Fruit fly (Drosophila melanogaster): ENCODE measurements around the gene CG17801.

Gene CG17801

DNA sequence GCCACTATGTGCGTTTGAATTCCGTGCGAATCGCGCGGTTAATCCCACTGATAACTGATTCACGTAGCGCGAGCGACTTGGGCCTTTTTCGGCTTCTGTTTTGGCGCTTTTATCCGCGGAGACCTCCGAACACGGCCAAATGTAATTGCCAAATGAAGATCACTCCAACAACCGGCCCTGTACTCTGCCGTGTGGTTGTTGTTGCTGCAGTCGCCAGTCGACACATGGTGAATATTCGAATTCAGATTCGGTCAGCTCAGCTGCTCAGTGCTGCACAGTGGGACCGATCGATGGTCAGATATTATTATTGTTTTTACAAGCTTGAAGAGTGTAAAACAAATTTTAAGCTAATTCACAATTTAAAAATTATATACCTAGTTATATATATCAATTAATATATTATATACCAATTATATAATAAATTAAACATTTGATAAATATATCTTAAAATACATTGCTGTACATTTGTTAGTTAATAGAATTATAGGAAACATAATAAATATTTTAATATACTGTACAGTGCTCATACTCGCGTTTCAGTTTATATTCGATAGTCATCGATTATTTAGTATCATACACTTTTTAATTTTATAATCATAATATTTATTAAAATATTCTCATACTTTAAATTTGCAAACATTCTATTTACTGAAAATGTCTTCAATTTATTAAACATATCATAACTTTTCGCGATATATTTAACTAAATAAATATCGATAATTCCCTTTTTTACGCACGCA lies 12.4 kb downstream of the CG17801 start, which contains the start of gene CG43102:
CG43102 (minus strand) TSS at position 156 of the 740 bp plus-strand sequence.
- TF ChIP-seq CG14655 (GFP tag; optimal IDR thresholded peaks at IDR 0.05) (peak; percentile 64), rn (GFP tag; IDR thresholded peaks at IDR 0.05) (peak; percentile 44; the same call in 1 of the 2 replicates), CG17806 (tag; optimal IDR thresholded peaks at IDR 0.05) (peak; percentile 89), Snoo (tag; optimal IDR thresholded peaks at IDR 0.05) (peak; percentile 63), Ets98B (GFP tag; IDR thresholded peaks at IDR 0.05) (peak; percentile 80), EcR (GFP tag; optimal IDR thresholded peaks at IDR 0.05) (no peak), CG9948 (tag; optimal IDR thresholded peaks at IDR 0.05) (peak; percentile 50), Pif1B (GFP tag; optimal IDR thresholded peaks at IDR 0.05) (peak; percentile 81), CG32121 (GFP tag; IDR thresholded peaks at IDR 0.05) (peak; percentile 70), CG8159 (tag; optimal IDR thresholded peaks at IDR 0.05) (peak; percentile 65), D1 (tag; optimal IDR thresholded peaks at IDR 0.05) (no peak), fd96Ca (GFP tag; IDR thresholded peaks at IDR 0.05) (peak; percentile 76), CG10348 (GFP tag; IDR thresholded peaks at IDR 0.05) (no peak), CG13204 (GFP tag; optimal IDR thresholded peaks at IDR 0.05) (no peak), CG8301 (tag; optimal IDR thresholded peaks at IDR 0.05) (peak; percentile 59), CG34367 (tag; optimal IDR thresholded peaks at IDR 0.05) (peak; percentile 45), CG12605 (GFP tag; IDR thresholded peaks at IDR 0.05) (peak; percentile 59), Pif1A (GFP tag; optimal IDR thresholded peaks at IDR 0.05) (peak; percentile 72), CG15710 (tag; optimal IDR thresholded peaks at IDR 0.05) (peak; percentile 61), CG4496 (GFP tag; IDR thresholded peaks at IDR 0.05) (peak; percentile 85), gl (tag; optimal IDR thresholded peaks at IDR 0.05) (peak; percentile 12)

DNA sequence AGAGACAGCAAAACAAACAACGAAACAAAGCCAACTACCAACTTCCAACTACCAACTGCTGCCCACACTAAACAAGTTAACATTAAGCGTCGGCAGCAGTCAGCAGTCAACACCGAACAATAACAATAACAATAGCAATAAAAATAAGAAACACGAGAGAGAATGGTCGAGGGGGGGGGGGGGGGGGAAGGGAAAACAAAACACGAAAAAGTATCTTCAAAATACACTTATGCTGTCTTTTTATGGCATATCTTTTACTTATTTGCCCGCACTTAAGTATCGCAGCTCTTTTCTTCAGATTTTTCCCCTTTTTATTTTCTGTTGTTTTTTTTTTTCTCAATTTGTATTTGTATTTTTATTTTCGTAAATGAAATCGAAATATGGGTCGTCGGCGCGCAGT lies 13.6 kb downstream of the CG17801 start:
- no peak for TF ChIP-seq CG10348 (GFP tag; IDR thresholded peaks at IDR 0.05)
- no peak for TF ChIP-seq CG34367 (tag; optimal IDR thresholded peaks at IDR 0.05)
- no peak for TF ChIP-seq CG13204 (GFP tag; optimal IDR thresholded peaks at IDR 0.05)
- TF ChIP-seq D1 (tag; optimal IDR thresholded peaks at IDR 0.05): no peak
- TF ChIP-seq Ets98B (GFP tag; IDR thresholded peaks at IDR 0.05): no peak
- no peak for TF ChIP-seq Pif1A (GFP tag; optimal IDR thresholded peaks at IDR 0.05)
- TF ChIP-seq gl (tag; optimal IDR thresholded peaks at IDR 0.05): no peak
- no peak for TF ChIP-seq CG17806 (tag; optimal IDR thresholded peaks at IDR 0.05)
- no peak for TF ChIP-seq CG14655 (GFP tag; optimal IDR thresholded peaks at IDR 0.05)

- peak; percentile 5 for TF ChIP-seq CG17806 (tag; optimal IDR thresholded peaks at IDR 0.05)
- TF ChIP-seq D1 (tag; optimal IDR thresholded peaks at IDR 0.05): no peak
- peak; percentile 62 for TF ChIP-seq CG8159 (tag; optimal IDR thresholded peaks at IDR 0.05)
- TF ChIP-seq Ets98B (GFP tag; IDR thresholded peaks at IDR 0.05): no peak
- peak; percentile 21; the same call in 1 of the 2 replicates for TF ChIP-seq CG32121 (GFP tag; IDR thresholded peaks at IDR 0.05)
- peak; percentile 22 for TF ChIP-seq CG14655 (GFP tag; optimal IDR thresholded peaks at IDR 0.05)
Measured at dm6 chr3R:17789937-17790336, 16.9 kb downstream of the CG17801 start.

DNA sequence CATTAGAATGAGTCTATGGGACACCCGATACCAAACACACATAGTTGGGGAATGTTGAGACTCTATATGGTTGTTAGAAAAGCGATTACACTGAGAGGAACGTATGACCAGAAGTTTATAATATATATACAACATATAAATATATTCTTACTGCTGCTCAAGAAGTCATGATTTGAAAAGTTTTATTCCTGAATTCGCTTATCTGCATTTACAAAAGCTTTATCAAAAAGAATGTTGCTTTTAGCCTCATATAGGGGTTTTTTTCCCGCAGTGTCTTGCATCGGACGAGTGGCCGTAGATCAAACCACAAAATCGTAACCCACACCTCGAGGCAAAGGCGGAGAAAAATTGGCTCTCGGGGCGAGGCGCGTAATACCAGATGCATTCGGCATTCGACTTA lies 19.1 kb downstream of the CG17801 start:
- TF ChIP-seq Ets98B (GFP tag; IDR thresholded peaks at IDR 0.05): peak; percentile 27; the same call in 1 of the 2 replicates
- no peak for TF ChIP-seq CG13204 (GFP tag; optimal IDR thresholded peaks at IDR 0.05)
- TF ChIP-seq Pif1B (GFP tag; optimal IDR thresholded peaks at IDR 0.05): no peak
- no peak for TF ChIP-seq CG9948 (tag; optimal IDR thresholded peaks at IDR 0.05)
- no peak for TF ChIP-seq CG8159 (tag; optimal IDR thresholded peaks at IDR 0.05)
- TF ChIP-seq fd96Ca (GFP tag; IDR thresholded peaks at IDR 0.05): no peak
- TF ChIP-seq D1 (tag; optimal IDR thresholded peaks at IDR 0.05): no peak
- TF ChIP-seq CG14655 (GFP tag; optimal IDR thresholded peaks at IDR 0.05): peak; percentile 53
- no peak for TF ChIP-seq gl (tag; optimal IDR thresholded peaks at IDR 0.05)
- TF ChIP-seq CG10348 (GFP tag; IDR thresholded peaks at IDR 0.05): no peak
- TF ChIP-seq CG15710 (tag; optimal IDR thresholded peaks at IDR 0.05): no peak
- TF ChIP-seq rn (GFP tag; IDR thresholded peaks at IDR 0.05): no peak
- no peak for TF ChIP-seq CG17806 (tag; optimal IDR thresholded peaks at IDR 0.05)
- TF ChIP-seq EcR (GFP tag; optimal IDR thresholded peaks at IDR 0.05): no peak
- TF ChIP-seq CG32121 (GFP tag; IDR thresholded peaks at IDR 0.05): peak; percentile 31
- TF ChIP-seq CG4496 (GFP tag; IDR thresholded peaks at IDR 0.05): no peak
- peak; percentile 24 for TF ChIP-seq CG8301 (tag; optimal IDR thresholded peaks at IDR 0.05)
- TF ChIP-seq Snoo (tag; optimal IDR thresholded peaks at IDR 0.05): no peak
- TF ChIP-seq CG12605 (GFP tag; IDR thresholded peaks at IDR 0.05): no peak
- no peak for TF ChIP-seq Pif1A (GFP tag; optimal IDR thresholded peaks at IDR 0.05)
- no peak for TF ChIP-seq CG34367 (tag; optimal IDR thresholded peaks at IDR 0.05)

DNA sequence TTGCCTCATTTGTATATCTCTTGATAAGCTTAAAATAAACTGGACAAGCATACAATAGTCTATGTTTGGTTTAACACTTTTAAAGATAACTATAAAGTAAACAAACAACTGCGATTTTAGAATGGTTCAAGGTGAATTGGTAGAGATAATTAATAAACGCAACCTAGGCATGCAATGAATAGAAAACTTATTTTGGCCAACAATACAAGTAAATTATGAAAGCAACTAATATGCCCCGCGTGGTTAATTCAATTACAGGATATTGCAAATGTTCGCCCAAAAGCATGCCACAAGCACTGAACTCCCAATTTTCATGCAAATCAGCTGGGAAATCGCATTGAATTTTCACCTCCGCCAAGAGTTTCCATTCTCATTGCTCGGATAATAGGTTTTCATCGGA lies 22.7 kb downstream of the CG17801 start:
- TF ChIP-seq fd96Ca (GFP tag; IDR thresholded peaks at IDR 0.05): 0 out of 3 replicates have a peak, but pooled peaks have one; percentile 44
- TF ChIP-seq Ets98B (GFP tag; IDR thresholded peaks at IDR 0.05): peak; percentile 19; the same call in 1 of the 2 replicates
- TF ChIP-seq gl (tag; optimal IDR thresholded peaks at IDR 0.05): no peak
- TF ChIP-seq CG32121 (GFP tag; IDR thresholded peaks at IDR 0.05): no peak

DNA sequence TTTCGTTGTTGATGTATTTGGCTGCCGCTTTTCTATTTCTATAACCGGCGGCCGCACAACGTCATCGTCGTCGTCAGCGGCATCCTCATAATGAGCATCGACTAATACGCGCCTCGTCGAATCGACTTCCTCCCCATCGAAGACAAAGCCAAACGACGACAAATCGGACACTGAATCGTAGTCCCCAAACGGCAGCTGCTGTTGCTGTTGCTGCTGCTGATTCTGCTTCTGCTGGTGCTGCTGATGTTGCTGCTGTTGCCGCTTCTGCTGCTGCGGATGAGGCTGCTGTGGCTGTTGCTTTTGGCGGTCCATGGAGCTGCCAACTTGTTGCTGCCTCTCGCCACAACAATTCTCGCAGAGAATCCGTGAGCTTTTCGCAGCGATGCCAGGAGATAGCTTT lies 23.7 kb downstream of the CG17801 start:
- TF ChIP-seq fd96Ca (GFP tag; IDR thresholded peaks at IDR 0.05) (peak; percentile 51; the same call in 2 of the 3 replicates), CG13204 (GFP tag; optimal IDR thresholded peaks at IDR 0.05) (no peak), Ets98B (GFP tag; IDR thresholded peaks at IDR 0.05) (peak; percentile 74), CG32121 (GFP tag; IDR thresholded peaks at IDR 0.05) (peak; percentile 75), CG4496 (GFP tag; IDR thresholded peaks at IDR 0.05) (peak; percentile 27; the same call in 1 of the 3 replicates), CG14655 (GFP tag; optimal IDR thresholded peaks at IDR 0.05) (no peak)

Measured in whole organism, pupa.